Worm (Caenorhabditis elegans) whole organism, L4 larva: ENCODE results near the gene damt-1.

Experiments used
- D1046.2 ChIP-seq: fragments of 200-800 bp; sonication (Bioruptor generic); IDR thresholded peaks from 2 replicates; pipeline ENCODE4 v1.3.6; 2022; ENCODE audit warnings: missing genetic modification characterization, missing compliant biosample characterization
- F10B5.3 ChIP-seq: sonication (generic microtip); optimal IDR thresholded peaks from 2 replicates; lab custom pipeline; 2016; ENCODE audit warnings: mild to moderate bottlenecking, missing genetic modification characterization, missing compliant biosample characterization
- F26F4.8 ChIP-seq: fragments of 200-800 bp; sonication (Bioruptor generic); conservative IDR thresholded peaks from 2 replicates; pipeline ENCODE4 v1.3.6; 2022; ENCODE audit warnings: missing genetic modification characterization, missing compliant biosample characterization
- Y105C5A.15 ChIP-seq: fragments of 200-800 bp; sonication (Bioruptor generic); IDR thresholded peaks from 2 replicates; pipeline ENCODE4 v1.3.6; 2022; ENCODE audit warnings: missing genetic modification characterization, missing compliant biosample characterization
- Y75B8A.6 ChIP-seq: fragments of 200-800 bp; sonication (Bioruptor generic); IDR thresholded peaks from 2 replicates; pipeline ENCODE4 v1.3.6; 2022; ENCODE audit warnings: missing genetic modification reagents, missing genetic modification characterization, missing compliant biosample characterization
- ZK337.2 ChIP-seq: fragments of 200-800 bp; sonication (Bioruptor generic); IDR thresholded peaks from 2 replicates; pipeline ENCODE4 v1.3.6; 2022; ENCODE audit warnings: missing genetic modification reagents, missing genetic modification characterization, missing compliant biosample characterization
- ZK546.5 ChIP-seq, 2 experiments: sonication (generic microtip); optimal IDR thresholded peaks; 2 replicates each; lab custom pipeline; 2017; ENCODE audit warnings: missing biosample characterization in 2 of 2, missing genetic modification characterization in 2 of 2
- ceh-28 ChIP-seq: fragments of 150-350 bp; optimal IDR thresholded peaks from 2 replicates; lab custom pipeline; 2014; ENCODE audit warnings: missing biosample characterization, missing genetic modification reagents, missing genetic modification characterization
- ces-1 ChIP-seq: fragments of 150-350 bp; sonication (generic microtip); optimal IDR thresholded peaks from 4 replicates; lab custom pipeline; 2014; ENCODE audit warnings: missing biosample characterization, missing genetic modification reagents, missing genetic modification characterization
- cey-2 ChIP-seq: sonication (generic microtip); optimal IDR thresholded peaks from 3 replicates; lab custom pipeline; 2017; ENCODE audit warnings: missing genetic modification characterization, mild to moderate bottlenecking, missing compliant biosample characterization, antibody characterized with exemption, borderline replicate concordance; ENCODE audit not compliant: insufficient read depth
- ctbp-1 ChIP-seq: fragments of 200-800 bp; sonication (Bioruptor generic); IDR thresholded peaks from 2 replicates; pipeline ENCODE4 v1.3.6; 2022; ENCODE audit warnings: missing genetic modification reagents, missing genetic modification characterization, missing compliant biosample characterization
- daf-16 ChIP-seq, 3 experiments: sonication (generic microtip); optimal IDR thresholded peaks; 2 replicates each; lab custom pipeline; 2016 to 2017; ENCODE audit warnings: missing genetic modification characterization in 3 of 3, missing genetic modification reagents in 3 of 3, mild to moderate bottlenecking in 2 of 3, missing compliant biosample characterization in 2 of 3, missing biosample characterization in 1 of 3, moderate library complexity in 1 of 3
- daf-19 ChIP-seq: fragments of 200-800 bp; sonication (Bioruptor generic); conservative IDR thresholded peaks from 2 replicates; pipeline ENCODE4 v1.3.6; 2022; ENCODE audit warnings: missing genetic modification characterization, missing compliant biosample characterization
- daf-8 ChIP-seq: fragments of 200-800 bp; sonication (Bioruptor generic); IDR thresholded peaks from 2 replicates; pipeline ENCODE4 v1.3.6; 2022; ENCODE audit warnings: missing genetic modification characterization, missing compliant biosample characterization
- dmd-6 ChIP-seq: fragments of 200-800 bp; sonication (Bioruptor generic); IDR thresholded peaks from 2 replicates; pipeline ENCODE4 v1.3.6; 2022; ENCODE audit warnings: missing genetic modification reagents, missing genetic modification characterization, missing compliant biosample characterization
- dpl-1 ChIP-seq: fragments of 150-350 bp; optimal IDR thresholded peaks from 2 replicates; lab custom pipeline; 2014; ENCODE audit warnings: missing biosample characterization, missing genetic modification reagents, missing genetic modification characterization
- egl-27 ChIP-seq: sonication (generic microtip); optimal IDR thresholded peaks from 3 replicates; lab custom pipeline; 2017; ENCODE audit warnings: missing biosample characterization, missing genetic modification reagents, missing genetic modification characterization
- fos-1 ChIP-seq: fragments of 150-350 bp; optimal IDR thresholded peaks from 2 replicates; lab custom pipeline; 2014; ENCODE audit warnings: missing biosample characterization, missing genetic modification characterization
- hif-1 ChIP-seq, 2 experiments: sonication (generic microtip); optimal IDR thresholded peaks; 2 replicates each; lab custom pipeline; 2016 to 2017; ENCODE audit warnings: missing compliant biosample characterization in 2 of 2, missing genetic modification characterization in 2 of 2, missing genetic modification reagents in 2 of 2, missing genotype in 2 of 2, mild to moderate bottlenecking in 1 of 2
- hlh-30 ChIP-seq: sonication (generic microtip); optimal IDR thresholded peaks from 2 replicates; lab custom pipeline; 2017; ENCODE audit warnings: antibody characterized with exemption, mild to moderate bottlenecking, missing genetic modification characterization, missing compliant biosample characterization; ENCODE audit not compliant: insufficient read depth
- hmg-1.1 ChIP-seq: fragments of 200-800 bp; sonication (Bioruptor generic); IDR thresholded peaks from 2 replicates; pipeline ENCODE4 v1.3.6; 2022; ENCODE audit warnings: missing genetic modification reagents, missing genetic modification characterization, missing compliant biosample characterization
- lim-7 ChIP-seq: fragments of 200-800 bp; sonication (Bioruptor generic); IDR thresholded peaks from 2 replicates; pipeline ENCODE4 v1.3.6; 2022; ENCODE audit warnings: missing genetic modification characterization, missing compliant biosample characterization
- lin-1 ChIP-seq: fragments of 200-800 bp; sonication (Bioruptor generic); IDR thresholded peaks from 2 replicates; pipeline ENCODE4 v1.3.6; 2022; ENCODE audit warnings: missing genetic modification reagents, missing genetic modification characterization, missing compliant biosample characterization
- lsy-2 ChIP-seq, 2 experiments: fragments of 150-350 bp in 1 of 2; sonication (generic microtip) in 1 of 2; optimal IDR thresholded peaks; 2 replicates each; lab custom pipeline; 2014 to 2017; ENCODE audit warnings: missing biosample characterization in 2 of 2, missing genetic modification characterization in 2 of 2
- madf-5 ChIP-seq, 2 experiments: fragments of 200-800 bp; sonication (Bioruptor generic); IDR thresholded peaks; 2 replicates each; pipeline ENCODE4 v1.3.6; 2022; ENCODE audit warnings: missing compliant biosample characterization in 2 of 2, missing genetic modification characterization in 2 of 2
- mdl-1 ChIP-seq, 2 experiments: fragments of 150-350 bp in 1 of 2; sonication (generic microtip) in 1 of 2; optimal IDR thresholded peaks; 2 replicates each; lab custom pipeline; 2014 to 2017; ENCODE audit warnings: missing biosample characterization in 2 of 2, missing genetic modification characterization in 2 of 2
- mep-1 ChIP-seq: fragments of 150-350 bp; sonication (generic microtip); optimal IDR thresholded peaks from 3 replicates; lab custom pipeline; 2014; ENCODE audit warnings: missing biosample characterization, missing genetic modification characterization
- mxl-2 ChIP-seq: fragments of 200-800 bp; sonication (Bioruptor generic); conservative IDR thresholded peaks from 2 replicates; pipeline ENCODE4 v1.3.6; 2022; ENCODE audit warnings: missing genetic modification reagents, missing genetic modification characterization, missing compliant biosample characterization
- nhr-10 ChIP-seq: fragments of 150-350 bp; optimal IDR thresholded peaks from 2 replicates; lab custom pipeline; 2014; ENCODE audit warnings: missing biosample characterization, missing genetic modification characterization
- nhr-111 ChIP-seq: fragments of 200-800 bp; sonication (Bioruptor generic); optimal IDR thresholded peaks from 2 replicates; lab custom pipeline; 2018; ENCODE audit warnings: mild to moderate bottlenecking, missing genetic modification characterization, missing compliant biosample characterization
- nhr-25 ChIP-seq: sonication (generic microtip); optimal IDR thresholded peaks from 2 replicates; lab custom pipeline; 2017; ENCODE audit warnings: missing genetic modification characterization, mild to moderate bottlenecking, missing compliant biosample characterization, antibody characterized with exemption, moderate library complexity, borderline replicate concordance; ENCODE audit not compliant: insufficient read depth
- nhr-28 ChIP-seq: fragments of 150-350 bp; optimal IDR thresholded peaks from 2 replicates; lab custom pipeline; 2014; ENCODE audit warnings: missing biosample characterization, missing genetic modification characterization
- nhr-76 ChIP-seq: fragments of 150-350 bp; optimal IDR thresholded peaks from 2 replicates; lab custom pipeline; 2014; ENCODE audit warnings: missing biosample characterization, missing genetic modification characterization
- pqm-1 ChIP-seq: sonication (generic microtip); optimal IDR thresholded peaks from 2 replicates; lab custom pipeline; 2017; ENCODE audit warnings: missing biosample characterization, missing genetic modification characterization
- rbr-2 ChIP-seq: sonication (generic microtip); optimal IDR thresholded peaks from 2 replicates; lab custom pipeline; 2016; ENCODE audit warnings: missing genotype, missing genetic modification characterization, missing compliant biosample characterization
- saeg-2 ChIP-seq: fragments of 200-800 bp; sonication (Bioruptor generic); IDR thresholded peaks from 2 replicates; pipeline ENCODE4 v1.3.6; 2022; ENCODE audit warnings: missing genetic modification reagents, missing genetic modification characterization, missing compliant biosample characterization
- sdz-12 ChIP-seq: fragments of 200-800 bp; sonication (Bioruptor generic); optimal IDR thresholded peaks from 2 replicates; lab custom pipeline; 2018; ENCODE audit warnings: mild to moderate bottlenecking, missing genetic modification characterization, missing compliant biosample characterization
- set-16 ChIP-seq: fragments of 200-800 bp; sonication (Bioruptor generic); IDR thresholded peaks from 2 replicates; pipeline ENCODE4 v1.3.6; 2022; ENCODE audit warnings: missing genetic modification reagents, missing genetic modification characterization, missing compliant biosample characterization
- tag-97 ChIP-seq: fragments of 200-800 bp; sonication (Bioruptor generic); IDR thresholded peaks from 2 replicates; pipeline ENCODE4 v1.3.6; 2022; ENCODE audit warnings: missing genetic modification characterization, missing compliant biosample characterization
- unc-130 ChIP-seq: sonication (generic microtip); optimal IDR thresholded peaks from 2 replicates; lab custom pipeline; 2016; ENCODE audit warnings: missing genetic modification reagents, missing genetic modification characterization, missing compliant biosample characterization
- unc-39 ChIP-seq: sonication (generic microtip); optimal IDR thresholded peaks from 2 replicates; lab custom pipeline; 2017; ENCODE audit warnings: missing biosample characterization, missing genetic modification characterization
- unc-62 ChIP-seq, 3 experiments: fragments of 150-350 bp in 1 of 3; sonication (generic microtip); optimal IDR thresholded peaks in 2 of 3; peaks in 1 of 3; 1 replicate in 1 of 3; 2 replicates in 2 of 3; lab custom pipeline; 2014 to 2017; ENCODE audit warnings: missing biosample characterization in 3 of 3, missing genetic modification characterization in 3 of 3, missing genetic modification reagents in 3 of 3, missing genotype in 1 of 3
- zfp-3 ChIP-seq: fragments of 200-800 bp; sonication (Bioruptor generic); conservative IDR thresholded peaks from 2 replicates; pipeline ENCODE4 v1.3.6; 2022; ENCODE audit warnings: missing genetic modification reagents, missing genetic modification characterization, missing compliant biosample characterization
- zip-11 ChIP-seq: fragments of 200-800 bp; sonication (Bioruptor generic); IDR thresholded peaks from 2 replicates; pipeline ENCODE4 v1.3.6; 2022; ENCODE audit warnings: missing genetic modification characterization, missing compliant biosample characterization
- zip-2 ChIP-seq: fragments of 150-350 bp; optimal IDR thresholded peaks from 2 replicates; lab custom pipeline; 2014; ENCODE audit warnings: missing biosample characterization, missing genetic modification characterization
- ztf-11 ChIP-seq: fragments of 150-350 bp; optimal IDR thresholded peaks from 2 replicates; lab custom pipeline; 2014; ENCODE audit warnings: missing biosample characterization, missing genetic modification characterization
- ztf-7 ChIP-seq: fragments of 150-350 bp; optimal IDR thresholded peaks from 2 replicates; lab custom pipeline; 2014; ENCODE audit warnings: missing biosample characterization, missing genetic modification characterization

The damt-1 gene

ce11 chrII:5698254-5698653, 21.7 kb upstream of the damt-1 start (continued):
- TF ChIP-seq mdl-1 (tag; optimal IDR thresholded peaks at IDR 0.05; lab: Kevin White, UChicago) (peak in 1 of 2 experiments; percentile 50), ctbp-1 (no peak), D1046.2 (GFP tag; lab: Robert Waterston, UW) (no peak), saeg-2 (GFP tag; lab: Robert Waterston, UW) (no peak), dmd-6 (GFP tag; lab: Robert Waterston, UW) (peak; percentile 78), zfp-3 (GFP tag; lab: Robert Waterston, UW) (no peak), egl-27 (tag; lab: Kevin White, UChicago) (no peak), lim-7 (GFP tag; lab: Robert Waterston, UW) (no peak), nhr-76 (tag; lab: Kevin White, UChicago) (no peak), F26F4.8 (no peak), hif-1 (tag; optimal IDR thresholded peaks at IDR 0.05; lab: Kevin White, UChicago) (no peak), tag-97 (GFP tag; lab: Robert Waterston, UW) (no peak), daf-8 (no peak), ztf-7 (tag; lab: Kevin White, UChicago) (no peak), zip-2 (tag; lab: Kevin White, UChicago) (no peak), pqm-1 (tag; lab: Kevin White, UChicago) (no peak), nhr-25 (no peak), zip-11 (GFP tag; lab: Robert Waterston, UW) (no peak), mep-1 (tag; lab: Kevin White, UChicago) (peak; percentile 7), dpl-1 (no peak), daf-19 (GFP tag; lab: Robert Waterston, UW) (no peak), hmg-1.1 (GFP tag; lab: Robert Waterston, UW) (no peak), ZK337.2 (GFP tag; lab: Robert Waterston, UW) (no peak), ztf-11 (tag; lab: Kevin White, UChicago) (no peak), unc-39 (tag; lab: Kevin White, UChicago) (no peak), daf-16 (GFP tag; optimal IDR thresholded peaks at IDR 0.05; lab: Kevin White, UChicago) (no peak), daf-16 (tag; optimal IDR thresholded peaks at IDR 0.05; lab: Kevin White, UChicago) (no peak)

ce11 chrII:5698869-5699268, 21.1 kb upstream of the damt-1 start, which contains the start of the genes C25H3.10 and C25H3.1:
Gene C25H3.10 (minus strand): TSS chrII:5698969.
Gene C25H3.1 (plus strand): TSS chrII:5699071.
- TF ChIP-seq lin-1 (no peak), nhr-28 (tag; lab: Kevin White, UChicago) (peak; percentile 12), hlh-30 (tag; lab: Kevin White, UChicago) (peak; percentile 19)

- TF ChIP-seq ztf-11 (tag; lab: Kevin White, UChicago), result no peak
- 0 out of 2 replicates have a peak, but pooled peaks have one; percentile 16 for TF ChIP-seq lin-1
- TF ChIP-seq nhr-10 (tag; lab: Kevin White, UChicago), result no peak
- TF ChIP-seq Y75B8A.6 (GFP tag; lab: Robert Waterston, UW), result no peak
- peak; percentile 39 for TF ChIP-seq nhr-111 (GFP tag; lab: Kevin White, UChicago)
- no peak for TF ChIP-seq Y105C5A.15
- TF ChIP-seq dmd-6 (GFP tag; lab: Robert Waterston, UW), result peak; percentile 43
- TF ChIP-seq fos-1 (tag; lab: Kevin White, UChicago), result no peak
- no peak for TF ChIP-seq ZK546.5 (tag; optimal IDR thresholded peaks at IDR 0.05; lab: Kevin White, UChicago)
- no peak for TF ChIP-seq mxl-2 (GFP tag; lab: Robert Waterston, UW)
- no peak for TF ChIP-seq ceh-28 (tag; lab: Kevin White, UChicago)
- peak in 1 of 2 experiments; percentile 59 for TF ChIP-seq unc-62 (GFP tag; optimal IDR thresholded peaks at IDR 0.05 in 1 of 2; lab: Kevin White, UChicago)
- TF ChIP-seq unc-62 (tag; optimal IDR thresholded peaks at IDR 0.05; lab: Kevin White, UChicago), result no peak
- peak; percentile 59 for TF ChIP-seq rbr-2 (tag; lab: Kevin White, UChicago)
- no peak for TF ChIP-seq ZK337.2 (GFP tag; lab: Robert Waterston, UW)
- no peak for TF ChIP-seq sdz-12 (GFP tag; lab: Kevin White, UChicago)
- no peak for TF ChIP-seq madf-5 (GFP tag; IDR thresholded peaks at IDR 0.05; lab: Robert Waterston, UW)
- TF ChIP-seq lsy-2 (tag; optimal IDR thresholded peaks at IDR 0.05; lab: Kevin White, UChicago), result peak in 1 of 2 experiments; percentile 76
- TF ChIP-seq ces-1 (GFP tag; lab: Kevin White, UChicago), result no peak
- no peak for TF ChIP-seq unc-130
- TF ChIP-seq set-16 (GFP tag; lab: Robert Waterston, UW), result no peak
- TF ChIP-seq F10B5.3 (tag; lab: Kevin White, UChicago), result no peak
- TF ChIP-seq zip-2 (tag; lab: Kevin White, UChicago), result no peak
- no peak for TF ChIP-seq cey-2 (tag; lab: Kevin White, UChicago)
These were observed 18.5 kb upstream of the damt-1 start for ce11 chrII:5701485-5701884.
